Comparison of ENCODE assay signal across 1 fruit fly cellular context in genomic region chr3L:6789788-6790325, dm6.
A peak's percentile ranks its signal among the peaks of the same experiment; 100 is the strongest.
TF ChIP-seq lines count a peak whose summit lies in the region.

Gene vvl, plus strand, starts transcription at chr3L:6790158.

TF ChIP-seq in whole organism, embryonic, 481 proteins besides CTCF, POLR2A, EP300 and RAD21 (continued from another document and continues in another):
- TF ChIP-seq Opbp (GFP tag; IDR thresholded peaks at IDR 0.05; lab: Robert Waterston, UW; ENCODE audit: partially characterized antibody), result peak; percentile 48; the same call in 1 of the 3 replicates
- no peak for TF ChIP-seq CG13296 (GFP tag; optimal IDR thresholded peaks at IDR 0.05; lab: Kevin White, UChicago)
- TF ChIP-seq CG17328 (GFP tag; IDR thresholded peaks at IDR 0.05; lab: Robert Waterston, UW), result peak; percentile 43; the same call in 1 of the 2 replicates
- no peak for TF ChIP-seq CG7745 (tag; optimal IDR thresholded peaks at IDR 0.05; lab: Kevin White, UChicago)
- TF ChIP-seq Hr51 (GFP tag; optimal IDR thresholded peaks at IDR 0.05; lab: Kevin White, UChicago), result no peak
- TF ChIP-seq sug (tag; optimal IDR thresholded peaks at IDR 0.05; lab: Kevin White, UChicago), result no peak
- TF ChIP-seq HLH4C (GFP tag; IDR thresholded peaks at IDR 0.05; lab: Robert Waterston, UW; ENCODE audit: partially characterized antibody), result 0 out of 3 replicates have a peak, but pooled peaks have one; percentile 27
- TF ChIP-seq fd102C (GFP tag; optimal IDR thresholded peaks at IDR 0.05; lab: Kevin White, UChicago), result no peak
- no peak for TF ChIP-seq Optix (GFP tag; IDR thresholded peaks at IDR 0.05; lab: Robert Waterston, UW)
- peak; percentile 30; the same call in 1 of the 2 replicates for TF ChIP-seq inv (GFP tag; IDR thresholded peaks at IDR 0.05; lab: Robert Waterston, UW; ENCODE audit: partially characterized antibody)
- TF ChIP-seq hkb (optimal IDR thresholded peaks at IDR 0.05; lab: Kevin White, UChicago), result no peak
- 0 out of 2 replicates have a peak, but pooled peaks have one; percentile 16 for TF ChIP-seq hkb (GFP tag; IDR thresholded peaks at IDR 0.05; lab: Robert Waterston, UW)
- TF ChIP-seq CG10366 (GFP tag; IDR thresholded peaks at IDR 0.05; lab: Robert Waterston, UW), result no peak
- TF ChIP-seq HLHmδ (GFP tag; optimal IDR thresholded peaks at IDR 0.05; lab: Kevin White, UChicago), result peak; percentile 54
- no peak for TF ChIP-seq CG15011 (GFP tag; optimal IDR thresholded peaks at IDR 0.05; lab: Kevin White, UChicago)
- peak; percentile 61 for TF ChIP-seq zf30C (GFP tag; optimal IDR thresholded peaks at IDR 0.05; lab: Kevin White, UChicago)
- no peak for TF ChIP-seq kah (GFP tag; optimal IDR thresholded peaks at IDR 0.05; lab: Kevin White, UChicago)
- TF ChIP-seq MESR4 (GFP tag; optimal IDR thresholded peaks at IDR 0.05; lab: Kevin White, UChicago), result no peak
- no peak for TF ChIP-seq nau (GFP tag; optimal IDR thresholded peaks at IDR 0.05; lab: Kevin White, UChicago)
- peak; percentile 21 for TF ChIP-seq CG12071 (GFP tag; optimal IDR thresholded peaks at IDR 0.05; lab: Kevin White, UChicago)
- peak; percentile 23 for TF ChIP-seq gsb-n (tag; optimal IDR thresholded peaks at IDR 0.05; lab: Kevin White, UChicago)
- TF ChIP-seq TFAM (GFP tag; optimal IDR thresholded peaks at IDR 0.05; lab: Kevin White, UChicago), result no peak
- TF ChIP-seq jing (GFP tag; optimal IDR thresholded peaks at IDR 0.05; lab: Kevin White, UChicago), result peak; percentile 17
- no peak for TF ChIP-seq CG6854 (GFP tag; optimal IDR thresholded peaks at IDR 0.05; lab: Kevin White, UChicago)
- no peak for TF ChIP-seq odd (GFP tag; optimal IDR thresholded peaks at IDR 0.05; lab: Kevin White, UChicago)
- TF ChIP-seq hbn (GFP tag; IDR thresholded peaks at IDR 0.05; lab: Robert Waterston, UW; ENCODE audit: partially characterized antibody), result no peak
- TF ChIP-seq CG14014 (GFP tag; IDR thresholded peaks at IDR 0.05; lab: Robert Waterston, UW), result no peak
- TF ChIP-seq insv (GFP tag; optimal IDR thresholded peaks at IDR 0.05; lab: Kevin White, UChicago), result peak in 1 of 2 experiments; percentile 1
- TF ChIP-seq CG2120 (GFP tag; optimal IDR thresholded peaks at IDR 0.05; lab: Kevin White, UChicago), result no peak
- TF ChIP-seq NfI (GFP tag; optimal IDR thresholded peaks at IDR 0.05; lab: Kevin White, UChicago), result no peak
- peak; percentile 94 for TF ChIP-seq Jarid2 (GFP tag; optimal IDR thresholded peaks at IDR 0.05; lab: Kevin White, UChicago)
- TF ChIP-seq CG13123 (GFP tag; optimal IDR thresholded peaks at IDR 0.05; lab: Kevin White, UChicago), result no peak
- no peak for TF ChIP-seq ac (GFP tag; optimal IDR thresholded peaks at IDR 0.05; lab: Kevin White, UChicago)
- TF ChIP-seq trh (GFP tag; optimal IDR thresholded peaks at IDR 0.05; lab: Kevin White, UChicago), result no peak
- no peak for TF ChIP-seq Lim3 (GFP tag; IDR thresholded peaks at IDR 0.05; lab: Robert Waterston, UW)
- TF ChIP-seq CG16815 (GFP tag; optimal IDR thresholded peaks at IDR 0.05; lab: Kevin White, UChicago), result no peak
- peak; percentile 52 for TF ChIP-seq Scr (GFP tag; IDR thresholded peaks at IDR 0.05; lab: Robert Waterston, UW; ENCODE audit: partially characterized antibody)
- TF ChIP-seq nerfin-2 (GFP tag; IDR thresholded peaks at IDR 0.05; lab: Robert Waterston, UW; ENCODE audit: partially characterized antibody), result no peak
- 0 out of 3 replicates have a peak, but pooled peaks have one; percentile 43 for TF ChIP-seq CG34422 (GFP tag; IDR thresholded peaks at IDR 0.05; lab: Robert Waterston, UW)
- TF ChIP-seq Dll (GFP tag; IDR thresholded peaks at IDR 0.05; lab: Robert Waterston, UW; ENCODE audit: partially characterized antibody), result 0 out of 4 replicates have a peak, but pooled peaks have one; percentile 31
- TF ChIP-seq Max (GFP tag; optimal IDR thresholded peaks at IDR 0.05; lab: Kevin White, UChicago), result no peak
- TF ChIP-seq pum (GFP tag; optimal IDR thresholded peaks at IDR 0.05; lab: Kevin White, UChicago), result no peak
- peak; percentile 79 for TF ChIP-seq abd-A (tag; optimal IDR thresholded peaks at IDR 0.05; lab: Kevin White, UChicago)
- TF ChIP-seq stc (GFP tag; IDR thresholded peaks at IDR 0.05; lab: Robert Waterston, UW), result peak; percentile 46; the same call in 1 of the 2 replicates
- TF ChIP-seq HmgZ (tag; optimal IDR thresholded peaks at IDR 0.05; lab: Kevin White, UChicago), result no peak
- TF ChIP-seq H15 (GFP tag; IDR thresholded peaks at IDR 0.05; lab: Robert Waterston, UW), result no peak
- TF ChIP-seq CG1602 (GFP tag; optimal IDR thresholded peaks at IDR 0.05; lab: Kevin White, UChicago), result no peak
- peak; percentile 11 for TF ChIP-seq wek (GFP tag; optimal IDR thresholded peaks at IDR 0.05; lab: Kevin White, UChicago)
- no peak for TF ChIP-seq CG6689 (GFP tag; IDR thresholded peaks at IDR 0.05; lab: Robert Waterston, UW)
- TF ChIP-seq chif (GFP tag; optimal IDR thresholded peaks at IDR 0.05; lab: Kevin White, UChicago), result peak in 1 of 2 experiments; percentile 7
- TF ChIP-seq CG18262 (tag; optimal IDR thresholded peaks at IDR 0.05; lab: Kevin White, UChicago), result no peak
- no peak for TF ChIP-seq CG30020 (tag; optimal IDR thresholded peaks at IDR 0.05; lab: Kevin White, UChicago)
- TF ChIP-seq scrt (GFP tag; optimal IDR thresholded peaks at IDR 0.05; lab: Kevin White, UChicago), result no peak
- TF ChIP-seq her (GFP tag; optimal IDR thresholded peaks at IDR 0.05; lab: Kevin White, UChicago), result peak; percentile 24
- peak; percentile 93 for TF ChIP-seq CG8478 (optimal IDR thresholded peaks at IDR 0.05; lab: Kevin White, UChicago)
- TF ChIP-seq Sox102F (GFP tag; optimal IDR thresholded peaks at IDR 0.05; lab: Kevin White, UChicago), result no peak
- peak; percentile 88 for TF ChIP-seq ewg (GFP tag; optimal IDR thresholded peaks at IDR 0.05; lab: Kevin White, UChicago)
- TF ChIP-seq CG10321 (GFP tag; IDR thresholded peaks at IDR 0.05; lab: Robert Waterston, UW), result peak; percentile 97
- TF ChIP-seq CG6813 (GFP tag; optimal IDR thresholded peaks at IDR 0.05; lab: Kevin White, UChicago), result no peak
- TF ChIP-seq ci (GFP tag; IDR thresholded peaks at IDR 0.05; lab: Robert Waterston, UW), result peak; percentile 63; the same call in 2 of the 3 replicates
- TF ChIP-seq Stat92E (GFP tag; optimal IDR thresholded peaks at IDR 0.05; lab: Kevin White, UChicago), result peak in 1 of 3 experiments; percentile 63
- no peak for TF ChIP-seq klu (GFP tag; IDR thresholded peaks at IDR 0.05; lab: Robert Waterston, UW)
- no peak for TF ChIP-seq CG18476 (GFP tag; optimal IDR thresholded peaks at IDR 0.05; lab: Kevin White, UChicago)
- TF ChIP-seq CG11504 (tag; optimal IDR thresholded peaks at IDR 0.05; lab: Kevin White, UChicago), result peak; percentile 6
- peak; percentile 56 for TF ChIP-seq ash1 (GFP tag; optimal IDR thresholded peaks at IDR 0.05; lab: Kevin White, UChicago)
- TF ChIP-seq CG32767 (GFP tag; IDR thresholded peaks at IDR 0.05; lab: Robert Waterston, UW), result 0 out of 2 replicates have a peak, but pooled peaks have one; percentile 28
- peak; percentile 63; the same call in 1 of the 3 replicates for TF ChIP-seq gce (GFP tag; IDR thresholded peaks at IDR 0.05; lab: Robert Waterston, UW)
- peak; percentile 16; the same call in 1 of the 2 replicates for TF ChIP-seq onecut (GFP tag; IDR thresholded peaks at IDR 0.05; lab: Robert Waterston, UW)
- no peak for TF ChIP-seq D19A (tag; optimal IDR thresholded peaks at IDR 0.05; lab: Kevin White, UChicago)
- TF ChIP-seq CoRest (tag; optimal IDR thresholded peaks at IDR 0.05; lab: Kevin White, UChicago), result peak; percentile 32
- TF ChIP-seq CG15601 (tag; optimal IDR thresholded peaks at IDR 0.05; lab: Kevin White, UChicago), result peak; percentile 16
- no peak for TF ChIP-seq Rx (GFP tag; IDR thresholded peaks at IDR 0.05; lab: Robert Waterston, UW)
- no peak for TF ChIP-seq sim (GFP tag; IDR thresholded peaks at IDR 0.05; lab: Robert Waterston, UW)
- peak; percentile 40 for TF ChIP-seq nmo (GFP tag; optimal IDR thresholded peaks at IDR 0.05; lab: Kevin White, UChicago)
- peak; percentile 8 for TF ChIP-seq az2 (GFP tag; optimal IDR thresholded peaks at IDR 0.05; lab: Kevin White, UChicago)
- TF ChIP-seq CG16813 (GFP tag; IDR thresholded peaks at IDR 0.05; lab: Robert Waterston, UW; ENCODE audit: partially characterized antibody), result 0 out of 3 replicates have a peak, but pooled peaks have one; percentile 31
- no peak for TF ChIP-seq CG14710 (tag; optimal IDR thresholded peaks at IDR 0.05; lab: Kevin White, UChicago)
- no peak for TF ChIP-seq unc-4 (GFP tag; IDR thresholded peaks at IDR 0.05; lab: Robert Waterston, UW; ENCODE audit: partially characterized antibody)
- TF ChIP-seq CG12155 (GFP tag; optimal IDR thresholded peaks at IDR 0.05; lab: Kevin White, UChicago), result no peak
- TF ChIP-seq CG2199 (GFP tag; IDR thresholded peaks at IDR 0.05; lab: Robert Waterston, UW), result peak; percentile 59; the same call in 1 of the 3 replicates
- no peak for TF ChIP-seq CG33213 (GFP tag; optimal IDR thresholded peaks at IDR 0.05; lab: Kevin White, UChicago)
- no peak for TF ChIP-seq CG9932 (GFP tag; IDR thresholded peaks at IDR 0.05; lab: Robert Waterston, UW)
- no peak for TF ChIP-seq CG43689 (GFP tag; IDR thresholded peaks at IDR 0.05; lab: Robert Waterston, UW)
- no peak for TF ChIP-seq hb (GFP tag; IDR thresholded peaks at IDR 0.05; lab: Robert Waterston, UW; ENCODE audit: partially characterized antibody)
- no peak for TF ChIP-seq fu2 (GFP tag; optimal IDR thresholded peaks at IDR 0.05; lab: Kevin White, UChicago)
- no peak for TF ChIP-seq danr (GFP tag; IDR thresholded peaks at IDR 0.05; lab: Robert Waterston, UW)
- no peak for TF ChIP-seq CG14441 (GFP tag; IDR thresholded peaks at IDR 0.05; lab: Robert Waterston, UW)
- TF ChIP-seq E2f2 (GFP tag; IDR thresholded peaks at IDR 0.05; lab: Robert Waterston, UW), result no peak
- TF ChIP-seq row (GFP tag; IDR thresholded peaks at IDR 0.05; lab: Robert Waterston, UW), result no peak
- no peak for TF ChIP-seq Dip2 (GFP tag; IDR thresholded peaks at IDR 0.05; lab: Robert Waterston, UW)
- TF ChIP-seq CG12391 (tag; optimal IDR thresholded peaks at IDR 0.05; lab: Kevin White, UChicago), result no peak
- TF ChIP-seq cwo (GFP tag; optimal IDR thresholded peaks at IDR 0.05; lab: Kevin White, UChicago), result peak; percentile 8
- TF ChIP-seq shn (GFP tag; optimal IDR thresholded peaks at IDR 0.05; lab: Kevin White, UChicago), result no peak
- TF ChIP-seq sob (GFP tag; IDR thresholded peaks at IDR 0.05; lab: Robert Waterston, UW), result peak; percentile 47; the same call in 1 of the 2 replicates
- peak; percentile 26; the same call in 2 of the 3 replicates for TF ChIP-seq so (GFP tag; IDR thresholded peaks at IDR 0.05; lab: Robert Waterston, UW)
- TF ChIP-seq CG11560 (tag; IDR thresholded peaks at IDR 0.05; lab: Robert Waterston, UW), result no peak
- TF ChIP-seq CG1832 (GFP tag; optimal IDR thresholded peaks at IDR 0.05; lab: Kevin White, UChicago), result peak; percentile 97
- no peak for TF ChIP-seq rib (GFP tag; IDR thresholded peaks at IDR 0.05; lab: Robert Waterston, UW)
- TF ChIP-seq Lhr (GFP tag; optimal IDR thresholded peaks at IDR 0.05; lab: Kevin White, UChicago), result no peak
- peak; percentile 4 for TF ChIP-seq dmrt99B (tag; optimal IDR thresholded peaks at IDR 0.05; lab: Kevin White, UChicago)
- peak; percentile 27 for TF ChIP-seq Vsx1 (GFP tag; optimal IDR thresholded peaks at IDR 0.05; lab: Kevin White, UChicago)
- no peak for TF ChIP-seq lov (optimal IDR thresholded peaks at IDR 0.05; lab: Kevin White, UChicago)
- TF ChIP-seq lov (GFP tag; IDR thresholded peaks at IDR 0.05; lab: Robert Waterston, UW), result 0 out of 3 replicates have a peak, but pooled peaks have one; percentile 3
- no peak for TF ChIP-seq CG15073 (GFP tag; optimal IDR thresholded peaks at IDR 0.05; lab: Kevin White, UChicago)
- no peak for TF ChIP-seq sens-2 (GFP tag; IDR thresholded peaks at IDR 0.05; lab: Robert Waterston, UW)
- TF ChIP-seq CG9437 (GFP tag; optimal IDR thresholded peaks at IDR 0.05; lab: Kevin White, UChicago), result peak; percentile 80
- TF ChIP-seq crol (GFP tag; IDR thresholded peaks at IDR 0.05; lab: Robert Waterston, UW), result no peak
- TF ChIP-seq CG17829 (tag; optimal IDR thresholded peaks at IDR 0.05; lab: Kevin White, UChicago), result peak; percentile 54
- TF ChIP-seq pros (GFP tag; optimal IDR thresholded peaks at IDR 0.05; lab: Kevin White, UChicago), result peak; percentile 61
- peak; percentile 80 for TF ChIP-seq ftz-f1 (GFP tag; optimal IDR thresholded peaks at IDR 0.05; lab: Kevin White, UChicago)
- TF ChIP-seq CG13287 (GFP tag; IDR thresholded peaks at IDR 0.05; lab: Robert Waterston, UW; ENCODE audit: partially characterized antibody), result peak; percentile 45; the same call in 1 of the 2 replicates
- no peak for TF ChIP-seq en (GFP tag; optimal IDR thresholded peaks at IDR 0.05; lab: Kevin White, UChicago)
- no peak for TF ChIP-seq Ets97D (GFP tag; optimal IDR thresholded peaks at IDR 0.05; lab: Kevin White, UChicago)
- TF ChIP-seq chm (GFP tag; IDR thresholded peaks at IDR 0.05; lab: Robert Waterston, UW), result peak; percentile 64
- TF ChIP-seq chinmo (GFP tag; IDR thresholded peaks at IDR 0.05; lab: Robert Waterston, UW; ENCODE audit: partially characterized antibody), result peak; percentile 93; the same call in 3 of the 4 replicates
- no peak for TF ChIP-seq HHEX (GFP tag; optimal IDR thresholded peaks at IDR 0.05; lab: Kevin White, UChicago)
- TF ChIP-seq Sry-δ (GFP tag; optimal IDR thresholded peaks at IDR 0.05; lab: Kevin White, UChicago), result no peak
- TF ChIP-seq schlank (tag; optimal IDR thresholded peaks at IDR 0.05; lab: Kevin White, UChicago), result no peak
- no peak for TF ChIP-seq Pdp1 (GFP tag; optimal IDR thresholded peaks at IDR 0.05; lab: Kevin White, UChicago)
- no peak for TF ChIP-seq CG3847 (GFP tag; IDR thresholded peaks at IDR 0.05; lab: Robert Waterston, UW)
- no peak for TF ChIP-seq CG16863 (GFP tag; optimal IDR thresholded peaks at IDR 0.05; lab: Kevin White, UChicago)
- TF ChIP-seq Xrp1 (GFP tag; IDR thresholded peaks at IDR 0.05; lab: Robert Waterston, UW), result no peak
- peak; percentile 16 for TF ChIP-seq CG18599 (GFP tag; optimal IDR thresholded peaks at IDR 0.05; lab: Kevin White, UChicago)
- TF ChIP-seq CG10267 (tag; optimal IDR thresholded peaks at IDR 0.05; lab: Kevin White, UChicago), result no peak
- TF ChIP-seq Nf-YB (GFP tag; optimal IDR thresholded peaks at IDR 0.05; lab: Kevin White, UChicago), result peak; percentile 99
- 0 out of 3 replicates have a peak, but pooled peaks have one; percentile 52 for TF ChIP-seq otp (GFP tag; IDR thresholded peaks at IDR 0.05; lab: Robert Waterston, UW)
- no peak for TF ChIP-seq Dad (GFP tag; optimal IDR thresholded peaks at IDR 0.05; lab: Kevin White, UChicago)
- TF ChIP-seq CG6791 (GFP tag; IDR thresholded peaks at IDR 0.05; lab: Robert Waterston, UW; ENCODE audit: partially characterized antibody), result peak; percentile 34; the same call in 1 of the 3 replicates
- no peak for TF ChIP-seq CG1792 (GFP tag; optimal IDR thresholded peaks at IDR 0.05; lab: Kevin White, UChicago)
- TF ChIP-seq Ptx1 (GFP tag; IDR thresholded peaks at IDR 0.05; lab: Robert Waterston, UW), result no peak
